Worm (Caenorhabditis elegans) whole organism, L3 larva: ENCODE data around the gene lin-26.

Experiments used
- R02D3.7 ChIP-seq: fragments of 150-350 bp; optimal IDR thresholded peaks from 2 replicates; lab custom pipeline; 2014; ENCODE audit warnings: missing biosample characterization, missing genetic modification characterization
- aly-2 ChIP-seq: fragments of 150-350 bp; optimal IDR thresholded peaks from 2 replicates; lab custom pipeline; 2014; ENCODE audit warnings: missing biosample characterization, missing genetic modification characterization
- ama-1 ChIP-seq: fragments of 150-350 bp; optimal IDR thresholded peaks from 2 replicates; lab custom pipeline; 2018
- ceh-28 ChIP-seq: fragments of 150-350 bp; optimal IDR thresholded peaks from 2 replicates; lab custom pipeline; 2014; ENCODE audit warnings: missing biosample characterization, missing genetic modification reagents, missing genetic modification characterization
- ceh-82 ChIP-seq: fragments of 150-350 bp; optimal IDR thresholded peaks from 2 replicates; lab custom pipeline; 2014; ENCODE audit warnings: missing biosample characterization, missing genetic modification characterization
- ceh-9 ChIP-seq: sonication (generic microtip); optimal IDR thresholded peaks from 2 replicates; lab custom pipeline; 2018; ENCODE audit warnings: missing biosample characterization, missing genetic modification characterization
- daf-12 ChIP-seq: fragments of 150-350 bp; optimal IDR thresholded peaks from 2 replicates; lab custom pipeline; 2014; ENCODE audit warnings: missing biosample characterization, missing genetic modification reagents, missing genetic modification characterization
- egl-5 ChIP-seq: fragments of 150-350 bp; optimal IDR thresholded peaks from 2 replicates; lab custom pipeline; 2017; ENCODE audit warnings: missing biosample characterization, missing genetic modification reagents, missing genetic modification characterization, inconsistent platforms
- elt-1 ChIP-seq: fragments of 150-350 bp; optimal IDR thresholded peaks from 2 replicates; lab custom pipeline; 2014; ENCODE audit warnings: missing biosample characterization, missing genetic modification characterization
- elt-2 ChIP-seq: sonication (generic microtip); optimal IDR thresholded peaks from 2 replicates; lab custom pipeline; 2016; ENCODE audit warnings: missing genetic modification reagents, mild to moderate bottlenecking, missing genetic modification characterization, missing compliant biosample characterization
- elt-3 ChIP-seq, 3 experiments: fragments of 150-350 bp in 1 of 3; sonication (generic microtip) in 2 of 3; optimal IDR thresholded peaks; 2 replicates in 2 of 3; 4 replicates in 1 of 3; lab custom pipeline; 2014 to 2017; ENCODE audit warnings: missing biosample characterization in 3 of 3, missing genetic modification characterization in 3 of 3
- eor-1 ChIP-seq, 2 experiments: fragments of 150-350 bp; optimal IDR thresholded peaks; 2 replicates each; lab custom pipeline; 2014 to 2018; ENCODE audit warnings: missing biosample characterization in 2 of 2, missing genetic modification characterization in 2 of 2
- fkh-10 ChIP-seq: sonication (generic microtip); optimal IDR thresholded peaks from 2 replicates; lab custom pipeline; 2017; ENCODE audit warnings: missing biosample characterization, missing genetic modification reagents, missing genetic modification characterization
- fkh-2 ChIP-seq: fragments of 150-350 bp; optimal IDR thresholded peaks from 2 replicates; lab custom pipeline; 2014; ENCODE audit warnings: missing biosample characterization, missing genetic modification reagents, missing genetic modification characterization
- hmg-11 ChIP-seq: sonication (generic microtip); optimal IDR thresholded peaks from 2 replicates; lab custom pipeline; 2016; ENCODE audit warnings: missing genetic modification characterization, missing compliant biosample characterization
- jun-1 ChIP-seq: fragments of 150-350 bp; optimal IDR thresholded peaks from 2 replicates; lab custom pipeline; 2014; ENCODE audit warnings: missing biosample characterization, missing genetic modification reagents, missing genetic modification characterization
- lin-15B ChIP-seq: fragments of 150-350 bp; optimal IDR thresholded peaks from 2 replicates; lab custom pipeline; 2014; ENCODE audit warnings: missing biosample characterization, missing genetic modification characterization
- lin-39 ChIP-seq: fragments of 150-350 bp; optimal IDR thresholded peaks from 2 replicates; lab custom pipeline; 2018; ENCODE audit warnings: missing biosample characterization, missing genetic modification reagents, missing genetic modification characterization
- lsy-12 ChIP-seq: sonication (generic microtip); optimal IDR thresholded peaks from 2 replicates; lab custom pipeline; 2016; ENCODE audit warnings: mild to moderate bottlenecking, missing genetic modification characterization, missing compliant biosample characterization
- mdl-1 ChIP-seq: fragments of 150-350 bp; optimal IDR thresholded peaks from 2 replicates; lab custom pipeline; 2014; ENCODE audit warnings: missing biosample characterization, missing genetic modification characterization
- mml-1 ChIP-seq: fragments of 150-350 bp; sonication (generic microtip); optimal IDR thresholded peaks from 3 replicates; lab custom pipeline; 2014; ENCODE audit warnings: missing biosample characterization, missing genetic modification characterization
- nfya-1 ChIP-seq: sonication (generic microtip); optimal IDR thresholded peaks from 2 replicates; lab custom pipeline; 2017; ENCODE audit warnings: missing genetic modification characterization, mild to moderate bottlenecking, missing compliant biosample characterization, antibody characterized with exemption, moderate library complexity; ENCODE audit not compliant: insufficient read depth
- nhr-11 ChIP-seq: fragments of 150-350 bp; optimal IDR thresholded peaks from 2 replicates; lab custom pipeline; 2014; ENCODE audit warnings: missing biosample characterization, missing genetic modification characterization
- nhr-23 ChIP-seq: fragments of 150-350 bp; optimal IDR thresholded peaks from 2 replicates; lab custom pipeline; 2014; ENCODE audit warnings: missing biosample characterization, missing genetic modification reagents, missing genetic modification characterization
- nhr-25 ChIP-seq: sonication (generic microtip); optimal IDR thresholded peaks from 2 replicates; lab custom pipeline; 2017; ENCODE audit warnings: missing biosample characterization, missing genetic modification characterization
- nhr-43 ChIP-seq: sonication (generic microtip); optimal IDR thresholded peaks from 2 replicates; lab custom pipeline; 2016; ENCODE audit warnings: mild to moderate bottlenecking, missing genetic modification characterization, missing compliant biosample characterization; ENCODE audit not compliant: poor library complexity, severe bottlenecking
- nhr-76 ChIP-seq: fragments of 150-350 bp; sonication (generic microtip); optimal IDR thresholded peaks from 5 replicates; lab custom pipeline; 2014; ENCODE audit warnings: missing biosample characterization, missing genetic modification characterization
- sea-2 ChIP-seq: fragments of 150-350 bp; sonication (generic microtip); optimal IDR thresholded peaks from 4 replicates; lab custom pipeline; 2014; ENCODE audit warnings: missing biosample characterization, missing genetic modification reagents, missing genetic modification characterization
- skn-1 ChIP-seq: fragments of 150-350 bp; optimal IDR thresholded peaks from 2 replicates; lab custom pipeline; 2014; ENCODE audit warnings: missing biosample characterization, missing genetic modification characterization
- snpc-4 ChIP-seq: fragments of 150-350 bp; optimal IDR thresholded peaks from 2 replicates; lab custom pipeline; 2014; ENCODE audit warnings: missing biosample characterization, missing genetic modification characterization
- tbx-2 ChIP-seq: sonication (generic microtip); optimal IDR thresholded peaks from 2 replicates; lab custom pipeline; 2016; ENCODE audit warnings: mild to moderate bottlenecking, missing genetic modification characterization, missing compliant biosample characterization
- unc-39 ChIP-seq: sonication (generic microtip); optimal IDR thresholded peaks from 4 replicates; lab custom pipeline; 2017; ENCODE audit warnings: missing biosample characterization, missing genetic modification characterization
- zag-1 ChIP-seq: fragments of 150-350 bp; optimal IDR thresholded peaks from 2 replicates; lab custom pipeline; 2014; ENCODE audit warnings: missing biosample characterization, missing genetic modification characterization
- ztf-11 ChIP-seq: fragments of 150-350 bp; optimal IDR thresholded peaks from 2 replicates; lab custom pipeline; 2014; ENCODE audit warnings: missing biosample characterization, missing genetic modification characterization
- ztf-4 ChIP-seq: fragments of 150-350 bp; optimal IDR thresholded peaks from 2 replicates; lab custom pipeline; 2014; ENCODE audit warnings: missing biosample characterization, missing genetic modification characterization

Gene lin-26

ce11 chrII:7709301-7709754 is 27.3 kb downstream of the lin-26 start, which contains the start of gene sre-1:
sre-1 (plus strand) TSS chrII:7709704.
- TF ChIP-seq zag-1 (tag; lab: Kevin White, UChicago) (no peak), nhr-25 (tag; lab: Kevin White, UChicago) (no peak), ztf-11 (tag; lab: Kevin White, UChicago) (no peak), lsy-12 (tag; lab: Kevin White, UChicago) (no peak), elt-1 (no peak), fkh-2 (tag; lab: Kevin White, UChicago) (no peak), mdl-1 (tag; lab: Kevin White, UChicago) (no peak), nhr-23 (no peak), fkh-10 (GFP tag; lab: Kevin White, UChicago) (no peak), egl-5 (no peak), nhr-43 (tag; lab: Kevin White, UChicago) (no peak), skn-1 (tag; lab: Kevin White, UChicago) (no peak), nhr-11 (no peak)

DNA sequence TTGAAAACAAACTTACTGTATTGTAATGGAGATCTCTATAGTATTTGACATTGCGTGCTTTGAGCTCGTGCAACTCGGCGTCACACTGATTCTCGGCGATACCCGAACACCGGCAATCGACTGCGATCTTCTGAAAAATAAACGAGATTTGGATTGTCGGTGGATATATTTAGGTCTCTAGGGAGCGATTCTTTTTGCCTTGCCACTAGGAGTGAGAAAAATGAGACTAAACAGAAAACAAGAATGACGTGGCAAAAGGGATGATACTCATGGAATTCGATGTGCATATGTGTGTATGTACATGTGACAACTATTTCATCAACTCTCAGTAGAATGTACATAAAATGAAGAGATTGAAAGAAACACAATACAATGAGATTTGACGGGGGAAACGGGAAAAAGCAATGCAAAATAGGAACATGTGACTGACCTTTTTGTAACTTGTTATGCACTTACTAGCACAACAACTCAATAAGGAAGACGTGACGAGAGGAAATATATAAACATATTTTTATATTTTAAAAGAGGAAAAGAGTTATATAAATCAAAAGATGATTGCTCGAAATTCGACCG is 32.7 kb downstream of the lin-26 start:
- TF ChIP-seq hmg-11 (tag; lab: Kevin White, UChicago) (no peak), lin-39 (tag; lab: Kevin White, UChicago) (peak; percentile 4), elt-1 (peak; percentile 60), aly-2 (no peak), fkh-10 (GFP tag; lab: Kevin White, UChicago) (peak; percentile 97), nhr-25 (tag; lab: Kevin White, UChicago) (no peak), nfya-1 (tag; lab: Kevin White, UChicago) (peak; percentile 26)
- TF ChIP-seq, all 47 proteins: peak for 4

ce11 chrII:7716112-7716511 is 34.1 kb downstream of the lin-26 start:
- TF ChIP-seq tbx-2 (no peak), hmg-11 (tag; lab: Kevin White, UChicago) (peak; percentile 14), fkh-10 (GFP tag; lab: Kevin White, UChicago) (peak; percentile 39), snpc-4 (tag; lab: Kevin White, UChicago) (no peak)

DNA sequence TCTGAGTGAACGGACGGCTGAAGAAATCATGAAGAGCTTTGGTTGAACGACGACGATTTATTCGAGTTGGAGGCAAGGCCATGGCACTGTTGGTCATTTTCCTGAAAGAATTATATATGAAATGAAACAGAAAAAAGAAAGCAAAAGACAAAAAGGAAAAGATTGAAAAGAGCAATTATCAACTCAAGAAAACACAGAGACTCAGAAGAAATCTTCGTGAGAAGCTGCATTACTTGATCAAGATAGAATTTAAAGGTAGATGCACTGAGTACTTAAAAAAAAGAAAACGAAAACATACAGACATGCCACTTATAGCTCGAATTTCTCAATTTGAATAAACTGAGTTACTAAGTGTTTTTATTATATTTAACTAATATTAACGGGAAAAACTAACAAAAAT is 36.5 kb downstream of the lin-26 start, which contains the start of gene cpna-5:
Gene cpna-5, minus strand, starts transcription at position 101 of the 400 bp plus-strand sequence.
- TF ChIP-seq ceh-28 (tag; lab: Kevin White, UChicago) (no peak), sea-2 (GFP tag; lab: Kevin White, UChicago) (no peak), R02D3.7 (tag; lab: Kevin White, UChicago) (no peak), egl-5 (no peak), elt-3 (tag; optimal IDR thresholded peaks at IDR 0.05; lab: Kevin White, UChicago) (no peak), ceh-9 (no peak), nfya-1 (tag; lab: Kevin White, UChicago) (no peak)
- TF ChIP-seq, all 47 proteins: peak for 0

ce11 chrII:7719039-7719438 is 37.0 kb downstream of the lin-26 start:
- TF ChIP-seq mml-1 (tag; lab: Kevin White, UChicago) (no peak), fkh-10 (GFP tag; lab: Kevin White, UChicago) (peak; percentile 39), zag-1 (tag; lab: Kevin White, UChicago) (no peak)

DNA sequence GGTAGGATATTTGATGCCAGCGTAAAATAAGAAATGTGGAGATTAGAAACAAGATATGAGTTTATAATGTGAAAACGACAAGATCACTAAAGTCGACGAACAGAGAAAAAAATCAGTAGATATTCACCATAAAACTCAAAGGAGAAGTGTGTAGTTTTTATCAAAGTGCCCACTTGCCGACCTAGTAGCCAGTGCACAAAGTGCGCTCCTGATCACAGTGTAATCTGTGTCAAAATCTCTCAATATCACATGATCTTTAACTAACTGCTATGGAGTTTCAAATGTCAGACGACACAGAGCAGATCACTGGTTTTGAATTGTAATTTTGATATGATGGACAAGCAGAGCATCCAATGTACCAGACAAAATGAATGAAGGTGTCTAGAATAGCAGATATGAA is 38.5 kb downstream of the lin-26 start:
- TF ChIP-seq ama-1 (lab: Kevin White, UChicago): no peak
- no peak for TF ChIP-seq sea-2 (GFP tag; lab: Kevin White, UChicago)
- no peak for TF ChIP-seq elt-2 (tag; lab: Kevin White, UChicago)
- TF ChIP-seq lin-15B (tag; lab: Kevin White, UChicago): no peak
- TF ChIP-seq lsy-12 (tag; lab: Kevin White, UChicago): no peak
- TF ChIP-seq nhr-11: no peak
- no peak for TF ChIP-seq ceh-82 (tag; lab: Kevin White, UChicago)
- no peak for TF ChIP-seq mml-1 (tag; lab: Kevin White, UChicago)
- no peak for TF ChIP-seq egl-5
- no peak for TF ChIP-seq elt-3 (tag; optimal IDR thresholded peaks at IDR 0.05; lab: Kevin White, UChicago)
- TF ChIP-seq daf-12 (tag; lab: Kevin White, UChicago): no peak
- TF ChIP-seq aly-2: no peak
- TF ChIP-seq fkh-2 (tag; lab: Kevin White, UChicago): no peak
- no peak for TF ChIP-seq nhr-43 (tag; lab: Kevin White, UChicago)
- no peak for TF ChIP-seq jun-1
- no peak for TF ChIP-seq unc-39 (tag; lab: Kevin White, UChicago)
- no peak for TF ChIP-seq nhr-76 (tag; lab: Kevin White, UChicago)
- TF ChIP-seq ztf-4 (tag; lab: Kevin White, UChicago): no peak
- TF ChIP-seq eor-1 (tag; optimal IDR thresholded peaks at IDR 0.05; lab: Kevin White, UChicago): no peak
- no peak for TF ChIP-seq ceh-28 (tag; lab: Kevin White, UChicago)
- TF ChIP-seq, all 47 proteins: peak for 0
